Worm (Caenorhabditis elegans) whole organism, young adult: ENCODE measurements around the gene cnp-2.

Experiments used
- B0019.2 ChIP-seq: fragments of 200-800 bp; sonication (Bioruptor generic); conservative IDR thresholded peaks from 2 replicates; pipeline ENCODE4 v1.3.6; 2022; ENCODE audit warnings: missing genetic modification reagents, missing genetic modification characterization, missing compliant biosample characterization
- C06A6.2 ChIP-seq: fragments of 200-800 bp; sonication (Bioruptor generic); conservative IDR thresholded peaks from 2 replicates; pipeline ENCODE4 v1.3.6; 2022; ENCODE audit warnings: missing genetic modification characterization, missing compliant biosample characterization
- F10E7.11 ChIP-seq: sonication (generic microtip); optimal IDR thresholded peaks from 2 replicates; lab custom pipeline; 2017; ENCODE audit warnings: mild to moderate bottlenecking, missing genetic modification characterization, moderate library complexity, missing compliant biosample characterization
- F37B4.10 ChIP-seq: fragments of 200-800 bp; sonication (Bioruptor generic); IDR thresholded peaks from 2 replicates; pipeline ENCODE4 v1.3.6; 2022; ENCODE audit warnings: missing genetic modification characterization, missing compliant biosample characterization
- F39B2.1 ChIP-seq: fragments of 200-800 bp; sonication (Bioruptor generic); IDR thresholded peaks from 2 replicates; pipeline ENCODE4 v1.3.6; 2022; ENCODE audit warnings: missing genetic modification reagents, missing genetic modification characterization, missing compliant biosample characterization
- F52B5.7 ChIP-seq: sonication (generic microtip); optimal IDR thresholded peaks from 2 replicates; lab custom pipeline; 2016; ENCODE audit warnings: mild to moderate bottlenecking, missing genetic modification characterization, missing compliant biosample characterization
- F57C9.4 ChIP-seq: sonication (generic microtip); optimal IDR thresholded peaks from 2 replicates; lab custom pipeline; 2017; ENCODE audit warnings: mild to moderate bottlenecking, missing genetic modification characterization, missing compliant biosample characterization
- K11D2.4 ChIP-seq: fragments of 200-800 bp; sonication (Bioruptor generic); IDR thresholded peaks from 2 replicates; pipeline ENCODE4 v1.3.6; 2022; ENCODE audit warnings: missing genetic modification reagents, missing genetic modification characterization, missing compliant biosample characterization
- K12H6.12 ChIP-seq: fragments of 200-800 bp; sonication (Bioruptor generic); optimal IDR thresholded peaks from 2 replicates; lab custom pipeline; 2018; ENCODE audit warnings: mild to moderate bottlenecking, missing genetic modification characterization, missing compliant biosample characterization
- Y53G8AR.9 ChIP-seq: fragments of 200-800 bp; sonication (Bioruptor generic); conservative IDR thresholded peaks from 2 replicates; pipeline ENCODE4 v1.3.6; 2022; ENCODE audit warnings: missing genetic modification reagents, missing genetic modification characterization, missing compliant biosample characterization
- ZK185.1 ChIP-seq: sonication (generic microtip); optimal IDR thresholded peaks from 2 replicates; lab custom pipeline; 2016; ENCODE audit warnings: mild to moderate bottlenecking, missing genetic modification characterization, missing compliant biosample characterization; ENCODE audit not compliant: poor library complexity, severe bottlenecking
- atf-7 ChIP-seq: sonication (generic microtip); optimal IDR thresholded peaks from 2 replicates; lab custom pipeline; 2017; ENCODE audit warnings: mild to moderate bottlenecking, missing genetic modification characterization, missing compliant biosample characterization
- athp-1 ChIP-seq: sonication (generic microtip); optimal IDR thresholded peaks from 2 replicates; lab custom pipeline; 2017; ENCODE audit warnings: mild to moderate bottlenecking, missing genetic modification characterization, missing compliant biosample characterization
- attf-6 ChIP-seq: fragments of 200-800 bp; sonication (Bioruptor generic); IDR thresholded peaks from 2 replicates; pipeline ENCODE4 v1.3.6; 2022; ENCODE audit warnings: missing genetic modification reagents, missing genetic modification characterization, missing compliant biosample characterization
- bed-1 ChIP-seq: fragments of 200-800 bp; sonication (Bioruptor generic); IDR thresholded peaks from 2 replicates; pipeline ENCODE4 v1.3.6; 2022; ENCODE audit warnings: missing genetic modification reagents, missing genetic modification characterization, missing compliant biosample characterization
- bed-2 ChIP-seq: fragments of 200-800 bp; sonication (Bioruptor generic); IDR thresholded peaks from 2 replicates; pipeline ENCODE4 v1.3.6; 2022; ENCODE audit warnings: missing genetic modification reagents, missing genetic modification characterization, missing compliant biosample characterization
- ceh-100 ChIP-seq: fragments of 200-800 bp; sonication (Bioruptor generic); IDR thresholded peaks from 2 replicates; pipeline ENCODE4 v1.3.6; 2022; ENCODE audit warnings: missing genetic modification reagents, missing genetic modification characterization, missing compliant biosample characterization
- ceh-27 ChIP-seq: fragments of 200-800 bp; sonication (Bioruptor generic); optimal IDR thresholded peaks from 2 replicates; lab custom pipeline; 2018; ENCODE audit warnings: mild to moderate bottlenecking, missing genetic modification characterization, moderate library complexity, missing compliant biosample characterization
- ceh-58 ChIP-seq: fragments of 200-800 bp; sonication (Bioruptor generic); IDR thresholded peaks from 2 replicates; pipeline ENCODE4 v1.3.6; 2022; ENCODE audit warnings: missing genetic modification characterization, missing compliant biosample characterization
- chd-7 ChIP-seq: sonication (generic microtip); optimal IDR thresholded peaks from 2 replicates; lab custom pipeline; 2016; ENCODE audit warnings: mild to moderate bottlenecking, missing genetic modification characterization, moderate library complexity, missing compliant biosample characterization
- die-1 ChIP-seq: sonication (generic microtip); optimal IDR thresholded peaks from 2 replicates; lab custom pipeline; 2016; ENCODE audit warnings: missing genotype, mild to moderate bottlenecking, missing genetic modification characterization, missing compliant biosample characterization
- dpff-1 ChIP-seq: sonication (generic microtip); optimal IDR thresholded peaks from 2 replicates; lab custom pipeline; 2017; ENCODE audit warnings: mild to moderate bottlenecking, missing genetic modification characterization, missing compliant biosample characterization
- efl-1 ChIP-seq: fragments of 150-350 bp; optimal IDR thresholded peaks from 2 replicates; lab custom pipeline; 2014; ENCODE audit warnings: missing biosample characterization, missing genetic modification reagents, missing genetic modification characterization
- egl-18 ChIP-seq: fragments of 200-800 bp; sonication (Bioruptor generic); IDR thresholded peaks from 2 replicates; pipeline ENCODE4 v1.3.6; 2022; ENCODE audit warnings: missing genetic modification reagents, missing genetic modification characterization, missing compliant biosample characterization
- egrh-3 ChIP-seq: fragments of 200-800 bp; sonication (Bioruptor generic); IDR thresholded peaks from 2 replicates; pipeline ENCODE4 v1.3.6; 2022; ENCODE audit warnings: missing genetic modification reagents, missing genetic modification characterization, missing compliant biosample characterization
- fkh-3 ChIP-seq: sonication (generic microtip); optimal IDR thresholded peaks from 2 replicates; lab custom pipeline; 2016; ENCODE audit warnings: mild to moderate bottlenecking, missing genetic modification characterization, missing compliant biosample characterization
- let-607 ChIP-seq, 2 experiments: fragments of 200-800 bp in 1 of 2; sonication (Bioruptor generic) in 1 of 2; sonication (generic microtip) in 1 of 2; optimal IDR thresholded peaks; 2 replicates each; lab custom pipeline; 2016 to 2018; ENCODE audit warnings: mild to moderate bottlenecking in 2 of 2, missing compliant biosample characterization in 2 of 2, missing genetic modification characterization in 2 of 2, moderate library complexity in 2 of 2, missing genotype in 1 of 2
- lin-26 ChIP-seq: fragments of 200-800 bp; sonication (Bioruptor generic); IDR thresholded peaks from 2 replicates; pipeline ENCODE4 v1.3.6; 2022; ENCODE audit warnings: missing genetic modification reagents, missing genetic modification characterization, missing compliant biosample characterization
- lin-35 ChIP-seq, 3 experiments: fragments of 150-350 bp in 2 of 3; sonication (generic microtip) in 1 of 3; optimal IDR thresholded peaks; 2 replicates each; lab custom pipeline; 2014 to 2018; ENCODE audit warnings: missing biosample characterization in 3 of 3, missing genetic modification characterization in 3 of 3, missing genetic modification reagents in 3 of 3
- madf-10 ChIP-seq: sonication (generic microtip); optimal IDR thresholded peaks from 2 replicates; lab custom pipeline; 2016; ENCODE audit warnings: mild to moderate bottlenecking, missing genetic modification characterization, missing compliant biosample characterization
- madf-3 ChIP-seq: fragments of 200-800 bp; sonication (Bioruptor generic); IDR thresholded peaks from 2 replicates; pipeline ENCODE4 v1.3.6; 2022; ENCODE audit warnings: missing genetic modification reagents, missing genetic modification characterization, missing compliant biosample characterization
- mcd-1 ChIP-seq: fragments of 200-800 bp; sonication (Bioruptor generic); IDR thresholded peaks from 2 replicates; pipeline ENCODE4 v1.3.6; 2022; ENCODE audit warnings: missing genetic modification reagents, missing genetic modification characterization, missing compliant biosample characterization
- mel-28 ChIP-seq: sonication (generic microtip); optimal IDR thresholded peaks from 2 replicates; lab custom pipeline; 2016; ENCODE audit warnings: borderline replicate concordance, mild to moderate bottlenecking, missing genetic modification characterization, missing compliant biosample characterization
- mxl-1 ChIP-seq: sonication (generic microtip); optimal IDR thresholded peaks from 2 replicates; lab custom pipeline; 2016; ENCODE audit warnings: missing genetic modification characterization, missing compliant biosample characterization
- nfyb-1 ChIP-seq: fragments of 200-800 bp; sonication (Bioruptor generic); IDR thresholded peaks from 2 replicates; pipeline ENCODE4 v1.3.6; 2022; ENCODE audit warnings: missing genetic modification reagents, missing genetic modification characterization, missing compliant biosample characterization
- nhr-120 ChIP-seq: fragments of 200-800 bp; sonication (Bioruptor generic); IDR thresholded peaks from 2 replicates; pipeline ENCODE4 v1.3.6; 2022; ENCODE audit warnings: missing genetic modification characterization, missing compliant biosample characterization
- pha-4 ChIP-seq: fragments of 150-350 bp; sonication (generic microtip); optimal IDR thresholded peaks from 2 replicates; lab custom pipeline; 2014; ENCODE audit warnings: missing biosample characterization, missing genetic modification reagents, missing genetic modification characterization
- repo-1 ChIP-seq: sonication (generic microtip); optimal IDR thresholded peaks from 2 replicates; lab custom pipeline; 2017; ENCODE audit warnings: mild to moderate bottlenecking, missing genetic modification characterization, missing compliant biosample characterization
- rpc-1 ChIP-seq, 2 experiments: fragments of 150-350 bp in 1 of 2; sonication (generic microtip) in 1 of 2; optimal IDR thresholded peaks; 2 replicates each; lab custom pipeline; 2014 to 2018; ENCODE audit warnings: missing biosample characterization in 1 of 2, missing genetic modification characterization in 1 of 2, missing genetic modification reagents in 1 of 2, missing genotype in 1 of 2
- sdz-38 ChIP-seq: sonication (generic microtip); optimal IDR thresholded peaks from 2 replicates; lab custom pipeline; 2016; ENCODE audit warnings: missing genotype, missing genetic modification characterization, missing compliant biosample characterization
- snpc-4 ChIP-seq, 5 experiments: fragments of 150-350 bp in 1 of 5; sonication (generic microtip) in 4 of 5; optimal IDR thresholded peaks; 2 replicates each; lab custom pipeline; 2014 to 2018; ENCODE audit warnings: missing genetic modification characterization in 5 of 5, missing biosample characterization in 3 of 5, antibody characterized with exemption in 2 of 5, mild to moderate bottlenecking in 2 of 5, missing compliant biosample characterization in 2 of 5, missing genotype in 2 of 5, moderate library complexity in 2 of 5, missing genetic modification reagents in 1 of 5
- somi-1 ChIP-seq: fragments of 200-800 bp; sonication (Bioruptor generic); optimal IDR thresholded peaks from 2 replicates; lab custom pipeline; 2018; ENCODE audit warnings: mild to moderate bottlenecking, missing genetic modification characterization, missing compliant biosample characterization
- unc-62 ChIP-seq: fragments of 150-350 bp; optimal IDR thresholded peaks from 2 replicates; lab custom pipeline; 2014; ENCODE audit warnings: missing biosample characterization, missing genetic modification reagents, missing genetic modification characterization
- xnd-1 ChIP-seq: sonication (generic microtip); optimal IDR thresholded peaks from 2 replicates; lab custom pipeline; 2016; ENCODE audit warnings: missing genotype, missing genetic modification reagents, missing genetic modification characterization, missing compliant biosample characterization
- zfh-2 ChIP-seq: fragments of 200-800 bp; sonication (Bioruptor generic); conservative IDR thresholded peaks from 2 replicates; pipeline ENCODE4 v1.3.6; 2022; ENCODE audit warnings: missing genetic modification reagents, missing genetic modification characterization, missing compliant biosample characterization
- ztf-22 ChIP-seq: fragments of 200-800 bp; sonication (Bioruptor generic); optimal IDR thresholded peaks from 2 replicates; lab custom pipeline; 2018; ENCODE audit warnings: mild to moderate bottlenecking, missing genetic modification characterization, moderate library complexity, missing compliant biosample characterization
- ztf-25 ChIP-seq: fragments of 200-800 bp; sonication (Bioruptor generic); IDR thresholded peaks from 2 replicates; pipeline ENCODE4 v1.3.6; 2022; ENCODE audit warnings: missing genetic modification reagents, missing genetic modification characterization, missing compliant biosample characterization
- ztf-26 ChIP-seq: sonication (generic microtip); optimal IDR thresholded peaks from 2 replicates; lab custom pipeline; 2017; ENCODE audit warnings: missing genetic modification characterization, missing compliant biosample characterization
- ztf-6 ChIP-seq: fragments of 200-800 bp; sonication (Bioruptor generic); IDR thresholded peaks from 2 replicates; pipeline ENCODE4 v1.3.6; 2022; ENCODE audit warnings: missing genetic modification reagents, missing genetic modification characterization, missing compliant biosample characterization

Gene cnp-2

DNA sequence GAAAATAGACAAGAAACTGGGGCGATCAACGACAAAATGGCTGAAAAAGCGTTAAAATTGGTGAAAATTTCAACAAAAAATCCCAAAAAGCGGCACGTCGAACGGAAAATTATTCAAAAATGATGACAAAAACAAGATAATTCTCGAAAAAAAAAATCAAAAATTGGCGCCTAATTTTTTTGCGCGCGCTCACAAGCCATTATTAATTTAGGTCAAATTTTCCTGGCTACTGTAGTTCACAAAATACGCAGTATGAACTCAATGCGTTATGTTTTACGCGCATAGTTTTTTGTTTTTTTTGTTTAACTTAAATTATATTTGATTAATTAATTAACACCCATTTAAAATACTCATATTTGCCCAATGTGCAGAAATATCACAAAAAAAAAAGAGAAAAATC is 21.3 kb upstream of the cnp-2 start:
- TF ChIP-seq F37B4.10 (GFP tag; lab: Robert Waterston, UW): no peak
- no peak for TF ChIP-seq lin-26 (GFP tag; lab: Robert Waterston, UW)
- TF ChIP-seq ztf-6: no peak
- no peak for TF ChIP-seq rpc-1 (optimal IDR thresholded peaks at IDR 0.05; lab: Kevin White, UChicago)
- no peak for TF ChIP-seq rpc-1 (tag; optimal IDR thresholded peaks at IDR 0.05; lab: Kevin White, UChicago)
- no peak for TF ChIP-seq bed-2 (GFP tag; lab: Robert Waterston, UW)
- no peak for TF ChIP-seq ceh-27
- no peak for TF ChIP-seq bed-1 (GFP tag; lab: Robert Waterston, UW)
- no peak for TF ChIP-seq sdz-38 (tag; lab: Kevin White, UChicago)
- peak; percentile 94 for TF ChIP-seq xnd-1 (tag; lab: Kevin White, UChicago)
- 0 out of 2 replicates have a peak, but pooled peaks have one; percentile 45 for TF ChIP-seq attf-6 (GFP tag; lab: Robert Waterston, UW)
- no peak for TF ChIP-seq ztf-25 (GFP tag; lab: Robert Waterston, UW)
- no peak for TF ChIP-seq ztf-26 (tag; lab: Kevin White, UChicago)
- no peak for TF ChIP-seq repo-1 (tag; lab: Kevin White, UChicago)
- no peak for TF ChIP-seq K11D2.4 (GFP tag; lab: Robert Waterston, UW)
- TF ChIP-seq die-1 (tag; lab: Kevin White, UChicago): no peak
- no peak for TF ChIP-seq nhr-120 (GFP tag; lab: Robert Waterston, UW)
- peak; percentile 83; the same call in 1 of the 2 replicates for TF ChIP-seq madf-3 (GFP tag; lab: Robert Waterston, UW)
- TF ChIP-seq ZK185.1 (tag; lab: Kevin White, UChicago): no peak
- no peak for TF ChIP-seq fkh-3 (tag; lab: Kevin White, UChicago)
- TF ChIP-seq somi-1 (GFP tag; lab: Kevin White, UChicago): no peak
- TF ChIP-seq mcd-1 (GFP tag; lab: Robert Waterston, UW): peak; percentile 58; the same call in 1 of the 2 replicates
- no peak for TF ChIP-seq pha-4
- no peak for TF ChIP-seq nfyb-1 (GFP tag; lab: Robert Waterston, UW)
- TF ChIP-seq ztf-22 (GFP tag; lab: Kevin White, UChicago): no peak
- TF ChIP-seq B0019.2: peak; percentile 85
- TF ChIP-seq K12H6.12 (tag; lab: Kevin White, UChicago): no peak
- TF ChIP-seq unc-62: no peak
- peak; percentile 60; the same call in 1 of the 2 replicates for TF ChIP-seq Y53G8AR.9 (GFP tag; lab: Robert Waterston, UW)
- TF ChIP-seq C06A6.2 (GFP tag; lab: Robert Waterston, UW): no peak
- no peak for TF ChIP-seq chd-7 (tag; lab: Kevin White, UChicago)
- TF ChIP-seq egl-18: no peak
- TF ChIP-seq snpc-4 (GFP tag; optimal IDR thresholded peaks at IDR 0.05; lab: Kevin White, UChicago): no peak
- TF ChIP-seq snpc-4 (tag; optimal IDR thresholded peaks at IDR 0.05; lab: Kevin White, UChicago): peak in 2 of 4 experiments; percentile 22 to 55
- TF ChIP-seq F39B2.1: no peak
- TF ChIP-seq atf-7 (tag; lab: Kevin White, UChicago): no peak
- TF ChIP-seq zfh-2 (GFP tag; lab: Robert Waterston, UW): no peak
- no peak for TF ChIP-seq F10E7.11 (tag; lab: Kevin White, UChicago)
- no peak for TF ChIP-seq egrh-3 (GFP tag; lab: Robert Waterston, UW)
- TF ChIP-seq F57C9.4 (tag; lab: Kevin White, UChicago): no peak
- no peak for TF ChIP-seq madf-10 (tag; lab: Kevin White, UChicago)
- TF ChIP-seq mel-28: no peak
- TF ChIP-seq efl-1 (GFP tag; lab: Kevin White, UChicago): peak; percentile 98
- no peak for TF ChIP-seq ceh-58 (GFP tag; lab: Robert Waterston, UW)
- no peak for TF ChIP-seq mxl-1 (tag; lab: Kevin White, UChicago)
- peak; percentile 68 for TF ChIP-seq athp-1 (tag; lab: Kevin White, UChicago)
- TF ChIP-seq dpff-1 (tag; lab: Kevin White, UChicago): no peak
- peak in 2 of 3 experiments; percentile 12 to 66 for TF ChIP-seq lin-35 (GFP tag; optimal IDR thresholded peaks at IDR 0.05; lab: Kevin White, UChicago)
- TF ChIP-seq let-607 (tag; optimal IDR thresholded peaks at IDR 0.05; lab: Kevin White, UChicago): no peak
- no peak for TF ChIP-seq F52B5.7 (tag; lab: Kevin White, UChicago)
- peak; percentile 57; the same call in 1 of the 2 replicates for TF ChIP-seq ceh-100
